Worm (Caenorhabditis elegans): Measurements from ENCODE around the gene F07G11.3.

- TF ChIP-seq ama-1 (optimal IDR thresholded peaks at IDR 0.05) (no peak), hlh-15 (tag; optimal IDR thresholded peaks at IDR 0.05) (no peak), tbx-2 (tag; optimal IDR thresholded peaks at IDR 0.05) (no peak), F13H6.1 (tag; optimal IDR thresholded peaks at IDR 0.05) (no peak), ref-2 (tag; optimal IDR thresholded peaks at IDR 0.05) (no peak), odd-2 (tag; optimal IDR thresholded peaks at IDR 0.05) (no peak), fkh-10 (GFP tag; optimal IDR thresholded peaks at IDR 0.05) (no peak), npax-4 (tag; optimal IDR thresholded peaks at IDR 0.05) (no peak)
Observed at ce11 chrV:7258965-7259364, 39.6 kb upstream of the F07G11.3 start, which contains the start of gene C13A2.12.
